Worm (Caenorhabditis elegans): Measurements from ENCODE around the gene C28A5.2.
A peak's percentile ranks its signal among the peaks of the same experiment; 100 is the strongest.

- peak; percentile 85 for TF ChIP-seq Y67H2A.10 (GFP tag; conservative IDR thresholded peaks at IDR 0.05)
- no peak for TF ChIP-seq F57A8.1 (GFP tag; optimal IDR thresholded peaks at IDR 0.05)
- peak; percentile 78; the same call in 1 of the 2 replicates for TF ChIP-seq sea-2 (GFP tag; IDR thresholded peaks at IDR 0.05)
- TF ChIP-seq ama-1 (optimal IDR thresholded peaks at IDR 0.05): peak; percentile 53
- peak in 1 of 2 experiments; percentile 58 for TF ChIP-seq ama-1 (GFP tag; optimal IDR thresholded peaks at IDR 0.05)
- TF ChIP-seq unc-130 (GFP tag; optimal IDR thresholded peaks at IDR 0.05): peak; percentile 85
- TF ChIP-seq atf-7 (tag; optimal IDR thresholded peaks at IDR 0.05): peak; percentile 96
- peak; percentile 96 for TF ChIP-seq B0336.3 (GFP tag; IDR thresholded peaks at IDR 0.05)
- TF ChIP-seq F49E8.2 (tag; optimal IDR thresholded peaks at IDR 0.05; ENCODE audit: insufficient read depth): peak; percentile 94
- peak; percentile 97 for TF ChIP-seq ekl-4 (GFP tag; IDR thresholded peaks at IDR 0.05)
- peak; percentile 76 for TF ChIP-seq unc-62 (GFP tag; optimal IDR thresholded peaks at IDR 0.05)
- TF ChIP-seq madf-3 (GFP tag; IDR thresholded peaks at IDR 0.05): peak; percentile 95
- peak; percentile 63 for TF ChIP-seq die-1 (tag; optimal IDR thresholded peaks at IDR 0.05)
- peak; percentile 97 for TF ChIP-seq K12H6.12 (tag; optimal IDR thresholded peaks at IDR 0.05)
These were observed 36.2 kb upstream of the C28A5.2 start, which contains the start of gene rps-1 for ce11 chrIII:4475428-4475968.
